Fruit fly (Drosophila melanogaster) whole organism, embryonic: ENCODE data around the gene P5CDh2.

ENCODE experiments used
- Abd-B ChIP-seq: fragments of 200-800 bp; sonication (Bioruptor generic); optimal IDR thresholded peaks from 2 replicates; lab custom pipeline; 2018; ENCODE audit warnings: missing biosample characterization, mild to moderate bottlenecking, missing genetic modification characterization, moderate library complexity
- Atf3 ChIP-seq: fragments of 200-800 bp; sonication (Bioruptor generic); optimal IDR thresholded peaks from 3 replicates; lab custom pipeline; 2016; ENCODE audit warnings: missing biosample characterization, missing genetic modification characterization
- CG10147 ChIP-seq: fragments of 200-800 bp; sonication (Bioruptor generic); optimal IDR thresholded peaks from 2 replicates; lab custom pipeline; 2019; ENCODE audit warnings: missing biosample characterization, mild to moderate bottlenecking, missing genetic modification characterization, moderate library complexity
- CG10267 ChIP-seq: fragments of 200-800 bp; sonication (Bioruptor generic); optimal IDR thresholded peaks from 2 replicates; lab custom pipeline; 2018; ENCODE audit warnings: missing biosample characterization, mild to moderate bottlenecking, missing genetic modification characterization, moderate library complexity
- CG10462 ChIP-seq: fragments of 200-800 bp; sonication (Bioruptor generic); optimal IDR thresholded peaks from 2 replicates; lab custom pipeline; 2016; ENCODE audit warnings: missing biosample characterization, missing genetic modification characterization
- CG11085 ChIP-seq: fragments of 200-800 bp; sonication (Bioruptor generic); IDR thresholded peaks from 2 replicates; pipeline ENCODE4 v1.3.6; 2022; ENCODE audit warnings: missing biosample characterization, missing genetic modification characterization
- CG11398 ChIP-seq: fragments of 200-800 bp; sonication (Bioruptor generic); optimal IDR thresholded peaks from 2 replicates; lab custom pipeline; 2016; ENCODE audit warnings: missing biosample characterization, missing genetic modification characterization
- CG12219 ChIP-seq: fragments of 200-800 bp; sonication (Bioruptor generic); optimal IDR thresholded peaks from 3 replicates; lab custom pipeline; 2018; ENCODE audit warnings: missing biosample characterization, mild to moderate bottlenecking, missing genetic modification characterization
- CG12744 ChIP-seq: fragments of 200-800 bp; sonication (Bioruptor generic); optimal IDR thresholded peaks from 2 replicates; lab custom pipeline; 2016; ENCODE audit warnings: missing biosample characterization, missing genetic modification characterization
- CG14860 ChIP-seq: fragments of 200-800 bp; sonication (Bioruptor generic); IDR thresholded peaks from 3 replicates; pipeline ENCODE4 v1.3.6; 2022; ENCODE audit warnings: missing biosample characterization, missing genetic modification characterization; ENCODE audit not compliant: partially characterized antibody
- CG15269 ChIP-seq: fragments of 200-800 bp; sonication (Bioruptor generic); optimal IDR thresholded peaks from 2 replicates; lab custom pipeline; 2018; ENCODE audit warnings: missing biosample characterization, mild to moderate bottlenecking, missing genetic modification characterization, moderate library complexity
- CG17385 ChIP-seq: fragments of 200-800 bp; sonication (Bioruptor generic); optimal IDR thresholded peaks from 3 replicates; lab custom pipeline; 2018; ENCODE audit warnings: missing biosample characterization, mild to moderate bottlenecking, missing genetic modification characterization
- CG18476 ChIP-seq: fragments of 200-800 bp; sonication (Bioruptor generic); optimal IDR thresholded peaks from 2 replicates; lab custom pipeline; 2016; ENCODE audit warnings: missing biosample characterization, mild to moderate bottlenecking, missing genetic modification characterization
- CG2202 ChIP-seq: fragments of 200-800 bp; sonication (Bioruptor generic); optimal IDR thresholded peaks from 2 replicates; lab custom pipeline; 2018; ENCODE audit warnings: missing biosample characterization, mild to moderate bottlenecking, missing genetic modification characterization
- CG3726 ChIP-seq: fragments of 200-800 bp; sonication (Bioruptor generic); IDR thresholded peaks from 3 replicates; pipeline ENCODE4, ENCODE4 v1.3.6; 2022; ENCODE audit warnings: missing biosample characterization, missing genetic modification characterization
- CG4282 ChIP-seq: fragments of 200-800 bp; sonication (Bioruptor generic); optimal IDR thresholded peaks from 2 replicates; lab custom pipeline; 2016; ENCODE audit warnings: missing biosample characterization, missing genetic modification characterization
- CG6175 ChIP-seq: fragments of 200-800 bp; sonication (Bioruptor generic); IDR thresholded peaks from 3 replicates; pipeline ENCODE4 v1.3.6; 2022; ENCODE audit warnings: missing biosample characterization, missing genetic modification characterization
- CG6654 ChIP-seq: fragments of 200-800 bp; sonication (Bioruptor generic); optimal IDR thresholded peaks from 2 replicates; lab custom pipeline; 2017; ENCODE audit warnings: missing biosample characterization, mild to moderate bottlenecking, missing genetic modification characterization
- CG7372 ChIP-seq: fragments of 200-800 bp; sonication (Bioruptor generic); IDR thresholded peaks from 2 replicates; pipeline ENCODE4 v1.3.6; 2022; ENCODE audit warnings: missing biosample characterization, missing genetic modification characterization
- CG7839 ChIP-seq: fragments of 200-800 bp; sonication (Bioruptor generic); optimal IDR thresholded peaks from 3 replicates; lab custom pipeline; 2018; ENCODE audit warnings: missing biosample characterization, mild to moderate bottlenecking, missing genetic modification characterization, moderate library complexity
- CG8089 ChIP-seq: fragments of 200-800 bp; sonication (Bioruptor generic); optimal IDR thresholded peaks from 3 replicates; lab custom pipeline; 2016; ENCODE audit warnings: missing biosample characterization, missing genetic modification characterization
- CG9727 ChIP-seq: fragments of 200-800 bp; sonication (Bioruptor generic); optimal IDR thresholded peaks from 3 replicates; lab custom pipeline; 2017; ENCODE audit warnings: missing biosample characterization, mild to moderate bottlenecking, missing genetic modification characterization
- CG9797 ChIP-seq: fragments of 200-800 bp; sonication (Bioruptor generic); optimal IDR thresholded peaks from 3 replicates; lab custom pipeline; 2018; ENCODE audit warnings: missing biosample characterization, mild to moderate bottlenecking, missing genetic modification characterization
- Ets65A ChIP-seq: fragments of 200-800 bp; sonication (Bioruptor generic); peaks from one replicate; lab custom pipeline; 2016; ENCODE audit warnings: missing biosample characterization, missing genetic modification characterization
- HLH4C ChIP-seq: fragments of 200-800 bp; sonication (Bioruptor generic); IDR thresholded peaks from 3 replicates; pipeline ENCODE4 v1.3.6; 2022; ENCODE audit warnings: missing biosample characterization, missing genetic modification characterization; ENCODE audit not compliant: partially characterized antibody
- HLH54F ChIP-seq: fragments of 200-800 bp; sonication (Bioruptor generic); optimal IDR thresholded peaks from 3 replicates; lab custom pipeline; 2016; ENCODE audit warnings: missing biosample characterization, missing genetic modification characterization
- HLHmδ ChIP-seq: fragments of 200-800 bp; sonication (Bioruptor generic); optimal IDR thresholded peaks from 2 replicates; lab custom pipeline; 2018; ENCODE audit warnings: missing biosample characterization, mild to moderate bottlenecking, missing genetic modification characterization, moderate library complexity
- Neu2 ChIP-seq: fragments of 200-800 bp; sonication (Bioruptor generic); optimal IDR thresholded peaks from 3 replicates; lab custom pipeline; 2016; ENCODE audit warnings: missing biosample characterization, missing genetic modification characterization, borderline replicate concordance
- Pdp1 ChIP-seq, 2 experiments: fragments of 200-800 bp; sonication (Bioruptor generic); optimal IDR thresholded peaks; 3 replicates each; lab custom pipeline; 2016; ENCODE audit warnings: missing biosample characterization in 2 of 2, missing genetic modification characterization in 2 of 2, mild to moderate bottlenecking in 1 of 2, moderate library complexity in 1 of 2
- Six4 ChIP-seq: fragments of 200-800 bp; sonication (Bioruptor generic); optimal IDR thresholded peaks from 2 replicates; lab custom pipeline; 2016; ENCODE audit warnings: missing biosample characterization, missing genetic modification characterization
- Ssrp ChIP-seq: fragments of 200-800 bp; sonication (Bioruptor generic); optimal IDR thresholded peaks from 2 replicates; lab custom pipeline; 2018; ENCODE audit warnings: missing biosample characterization, mild to moderate bottlenecking, missing genetic modification characterization, moderate library complexity
- Xbp1 ChIP-seq: fragments of 200-800 bp; sonication (Bioruptor generic); optimal IDR thresholded peaks from 3 replicates; lab custom pipeline; 2016; ENCODE audit warnings: missing biosample characterization, mild to moderate bottlenecking, missing genetic modification characterization
- caup ChIP-seq: fragments of 200-800 bp; sonication (Bioruptor generic); optimal IDR thresholded peaks from 3 replicates; lab custom pipeline; 2017; ENCODE audit warnings: missing biosample characterization, mild to moderate bottlenecking, missing genetic modification characterization, moderate library complexity; ENCODE audit not compliant: severe bottlenecking
- danr ChIP-seq: fragments of 200-800 bp; sonication (Bioruptor generic); IDR thresholded peaks from 2 replicates; pipeline ENCODE4 v1.3.6; 2022; ENCODE audit warnings: missing biosample characterization, missing genetic modification characterization
- gcm2 ChIP-seq: fragments of 200-800 bp; sonication (Bioruptor generic); optimal IDR thresholded peaks from 2 replicates; lab custom pipeline; 2016; ENCODE audit warnings: missing biosample characterization, missing genetic modification characterization
- gfzf ChIP-seq: fragments of 200-800 bp; sonication (Bioruptor generic); optimal IDR thresholded peaks from 2 replicates; lab custom pipeline; 2016; ENCODE audit warnings: missing biosample characterization, mild to moderate bottlenecking, missing genetic modification characterization, moderate library complexity
- knrl ChIP-seq: fragments of 200-800 bp; sonication (Bioruptor generic); IDR thresholded peaks from 3 replicates; pipeline ENCODE4 v1.3.6; 2022; ENCODE audit warnings: missing biosample characterization, missing genetic modification characterization; ENCODE audit not compliant: partially characterized antibody
- nau ChIP-seq: fragments of 200-800 bp; sonication (Bioruptor generic); optimal IDR thresholded peaks from 3 replicates; lab custom pipeline; 2017; ENCODE audit warnings: missing biosample characterization, mild to moderate bottlenecking, missing genetic modification characterization, missing genetic modification reagents
- oc ChIP-seq: fragments of 200-800 bp; sonication (Bioruptor generic); optimal IDR thresholded peaks from 2 replicates; lab custom pipeline; 2018; ENCODE audit warnings: missing biosample characterization, mild to moderate bottlenecking, missing genetic modification characterization, moderate library complexity
- org-1 ChIP-seq: fragments of 200-800 bp; sonication (Bioruptor generic); optimal IDR thresholded peaks from 2 replicates; lab custom pipeline; 2017; ENCODE audit warnings: missing biosample characterization, missing genetic modification characterization
- otp ChIP-seq: fragments of 200-800 bp; sonication (Bioruptor generic); IDR thresholded peaks from 3 replicates; pipeline ENCODE4, ENCODE4 v1.3.6; 2022; ENCODE audit warnings: missing biosample characterization, missing genetic modification characterization
- peb ChIP-seq: fragments of 200-800 bp; sonication (Bioruptor generic); IDR thresholded peaks from 2 replicates; pipeline ENCODE4 v1.3.6; 2022; ENCODE audit warnings: missing biosample characterization, missing genetic modification characterization
- salm ChIP-seq: fragments of 200-800 bp; sonication (Bioruptor generic); optimal IDR thresholded peaks from 2 replicates; lab custom pipeline; 2018; ENCODE audit warnings: missing biosample characterization, mild to moderate bottlenecking, missing genetic modification characterization
- shn ChIP-seq: fragments of 200-800 bp; sonication (Bioruptor generic); optimal IDR thresholded peaks from 3 replicates; lab custom pipeline; 2016; ENCODE audit warnings: missing biosample characterization, missing genetic modification characterization
- sisA ChIP-seq: fragments of 200-800 bp; sonication (Bioruptor generic); IDR thresholded peaks from 2 replicates; pipeline ENCODE4 v1.3.6; 2022; ENCODE audit warnings: missing biosample characterization, missing genetic modification characterization
- slbo ChIP-seq: fragments of 200-800 bp; sonication (Bioruptor generic); IDR thresholded peaks from 2 replicates; pipeline ENCODE4 v1.3.6; 2022; ENCODE audit warnings: missing biosample characterization, missing genetic modification characterization
- sqz ChIP-seq: fragments of 200-800 bp; sonication (Bioruptor generic); optimal IDR thresholded peaks from 3 replicates; lab custom pipeline; 2018; ENCODE audit warnings: missing biosample characterization, mild to moderate bottlenecking, missing genetic modification characterization
- unc-4 ChIP-seq: fragments of 200-800 bp; sonication (Bioruptor generic); IDR thresholded peaks from 2 replicates; pipeline ENCODE4 v1.3.6; 2022; ENCODE audit warnings: missing biosample characterization, missing genetic modification characterization; ENCODE audit not compliant: partially characterized antibody
- zen ChIP-seq: fragments of 200-800 bp; sonication (Bioruptor generic); optimal IDR thresholded peaks from 3 replicates; lab custom pipeline; 2018; ENCODE audit warnings: missing biosample characterization, mild to moderate bottlenecking, missing genetic modification characterization, moderate library complexity
- zen2 ChIP-seq: fragments of 200-800 bp; sonication (Bioruptor generic); IDR thresholded peaks from 3 replicates; pipeline ENCODE4 v1.3.6; 2022; ENCODE audit warnings: missing biosample characterization, missing genetic modification characterization; ENCODE audit not compliant: partially characterized antibody

The P5CDh2 gene

dm6 chr3R:21849988-21850460 is 27.7 kb upstream of the P5CDh2 start (continued):
- no peak for TF ChIP-seq CG7372 (GFP tag; lab: Robert Waterston, UW)
- no peak for TF ChIP-seq unc-4 (GFP tag; lab: Robert Waterston, UW)
- TF ChIP-seq gfzf: no peak
- no peak for TF ChIP-seq salm (tag; lab: Kevin White, UChicago)
- no peak for TF ChIP-seq CG9797
- peak; percentile 48 for TF ChIP-seq Abd-B
- peak; percentile 3 for TF ChIP-seq CG10462 (GFP tag; lab: Kevin White, UChicago)
- TF ChIP-seq CG14860 (GFP tag; lab: Robert Waterston, UW): no peak
- no peak for TF ChIP-seq CG12744 (GFP tag; lab: Kevin White, UChicago)
- peak; percentile 64 for TF ChIP-seq Ssrp (tag; lab: Kevin White, UChicago)
- no peak for TF ChIP-seq CG18476 (GFP tag; lab: Kevin White, UChicago)
- TF ChIP-seq CG6654 (GFP tag; lab: Kevin White, UChicago): no peak
- peak; percentile 67 for TF ChIP-seq shn
- TF ChIP-seq slbo (GFP tag; lab: Robert Waterston, UW): peak; percentile 49
- TF ChIP-seq Atf3 (GFP tag; lab: Kevin White, UChicago): peak; percentile 12
- no peak for TF ChIP-seq caup (GFP tag; lab: Kevin White, UChicago)
- no peak for TF ChIP-seq sqz (GFP tag; lab: Kevin White, UChicago)
- no peak for TF ChIP-seq danr
- TF ChIP-seq Pdp1 (GFP tag; optimal IDR thresholded peaks at IDR 0.05; lab: Kevin White, UChicago): peak; percentile 5 to 21
- TF ChIP-seq CG3726 (GFP tag; lab: Robert Waterston, UW): no peak
- TF ChIP-seq knrl (GFP tag; lab: Robert Waterston, UW): no peak
- TF ChIP-seq CG10267: peak; percentile 0
- no peak for TF ChIP-seq nau (GFP tag; lab: Kevin White, UChicago)
- TF ChIP-seq Xbp1: peak; percentile 59
- TF ChIP-seq gcm2 (GFP tag; lab: Kevin White, UChicago): no peak
- TF ChIP-seq zen (tag; lab: Kevin White, UChicago): peak; percentile 23
- TF ChIP-seq HLH4C: no peak
- no peak for TF ChIP-seq CG4282 (GFP tag; lab: Kevin White, UChicago)
- no peak for TF ChIP-seq CG10147 (GFP tag; lab: Kevin White, UChicago)
- peak; percentile 23 for TF ChIP-seq CG9727 (GFP tag; lab: Kevin White, UChicago)
- peak; percentile 28 for TF ChIP-seq org-1 (GFP tag; lab: Kevin White, UChicago)
- no peak for TF ChIP-seq HLHmδ (GFP tag; lab: Kevin White, UChicago)
- TF ChIP-seq CG2202 (tag; lab: Kevin White, UChicago): no peak
- no peak for TF ChIP-seq otp (GFP tag; lab: Robert Waterston, UW)
- no peak for TF ChIP-seq zen2 (GFP tag; lab: Robert Waterston, UW)
- TF ChIP-seq HLH54F: peak; percentile 37
- TF ChIP-seq sisA (GFP tag; lab: Robert Waterston, UW): 0 out of 2 replicates have a peak, but pooled peaks have one; percentile 26
- no peak for TF ChIP-seq CG15269 (tag; lab: Kevin White, UChicago)
- peak; percentile 40 for TF ChIP-seq CG11398 (GFP tag; lab: Kevin White, UChicago)
- no peak for TF ChIP-seq peb
- TF ChIP-seq CG17385: peak; percentile 57
- peak; percentile 49; the same call in 1 of the 3 replicates for TF ChIP-seq CG6175 (GFP tag; lab: Robert Waterston, UW)
- peak; percentile 89 for TF ChIP-seq Ets65A (GFP tag; lab: Kevin White, UChicago)
- no peak for TF ChIP-seq CG11085 (GFP tag; lab: Robert Waterston, UW)
- TF ChIP-seq CG7839 (tag; lab: Kevin White, UChicago): peak; percentile 45
- peak; percentile 53 for TF ChIP-seq CG8089
- peak; percentile 24 for TF ChIP-seq oc (tag; lab: Kevin White, UChicago)
- peak; percentile 14 for TF ChIP-seq Six4
- no peak for TF ChIP-seq Neu2 (GFP tag; lab: Kevin White, UChicago)
- TF ChIP-seq CG12219: peak; percentile 18
